Worm (Caenorhabditis elegans) whole organism, L2 larva: ENCODE results near the gene F14H12.3.

Source experiments
- blmp-1 ChIP-seq: sonication (generic microtip); optimal IDR thresholded peaks from 2 replicates; lab custom pipeline; 2017; ENCODE audit warnings: missing genetic modification characterization, mild to moderate bottlenecking, missing compliant biosample characterization, antibody characterized with exemption, moderate library complexity; ENCODE audit not compliant: insufficient read depth
- ztf-1 ChIP-seq: fragments of 200-800 bp; sonication (Bioruptor generic); conservative IDR thresholded peaks from 2 replicates; pipeline ENCODE4 v1.3.6; 2022; ENCODE audit warnings: missing genetic modification characterization, missing compliant biosample characterization

ce11 chrX:4320563-4320962, 23.5 kb upstream of the F14H12.3 start, which contains the start of gene dop-6:
- TF ChIP-seq blmp-1 (tag; lab: Kevin White, UChicago) (no peak), ztf-1 (GFP tag; lab: Robert Waterston, UW) (no peak)
